Fruit fly (Drosophila melanogaster) whole organism, embryonic: Measurements from ENCODE around the gene nerfin-2.

Source experiments
- CG10267 ChIP-seq: fragments of 200-800 bp; sonication (Bioruptor generic); optimal IDR thresholded peaks from 2 replicates; lab custom pipeline; 2018; ENCODE audit warnings: missing biosample characterization, mild to moderate bottlenecking, missing genetic modification characterization, moderate library complexity
- CG10366 ChIP-seq: fragments of 200-800 bp; sonication (Bioruptor generic); IDR thresholded peaks from 2 replicates; pipeline ENCODE4 v1.3.6; 2022; ENCODE audit warnings: missing biosample characterization, missing genetic modification characterization
- CG11085 ChIP-seq: fragments of 200-800 bp; sonication (Bioruptor generic); IDR thresholded peaks from 2 replicates; pipeline ENCODE4 v1.3.6; 2022; ENCODE audit warnings: missing biosample characterization, missing genetic modification characterization
- CG12391 ChIP-seq: fragments of 200-800 bp; sonication (Bioruptor generic); optimal IDR thresholded peaks from 3 replicates; lab custom pipeline; 2018; ENCODE audit warnings: missing biosample characterization, mild to moderate bottlenecking, missing genetic modification characterization, moderate library complexity
- CG13123 ChIP-seq: fragments of 200-800 bp; sonication (Bioruptor generic); optimal IDR thresholded peaks from 2 replicates; lab custom pipeline; 2016; ENCODE audit warnings: missing biosample characterization, missing genetic modification characterization
- CG13287 ChIP-seq: fragments of 200-800 bp; sonication (Bioruptor generic); IDR thresholded peaks from 2 replicates; pipeline ENCODE4 v1.3.6; 2022; ENCODE audit warnings: missing biosample characterization, missing genetic modification characterization; ENCODE audit not compliant: partially characterized antibody
- CG13775 ChIP-seq: fragments of 200-800 bp; sonication (Bioruptor generic); optimal IDR thresholded peaks from 3 replicates; lab custom pipeline; 2017; ENCODE audit warnings: missing biosample characterization, mild to moderate bottlenecking, missing genetic modification characterization
- CG15073 ChIP-seq: fragments of 200-800 bp; sonication (Bioruptor generic); optimal IDR thresholded peaks from 2 replicates; lab custom pipeline; 2016; ENCODE audit warnings: missing biosample characterization, missing genetic modification characterization
- CG17612 ChIP-seq: fragments of 200-800 bp; sonication (Bioruptor generic); IDR thresholded peaks from 2 replicates; pipeline ENCODE4 v1.3.6; 2022; ENCODE audit warnings: missing biosample characterization, missing genetic modification characterization
- CG18262 ChIP-seq: fragments of 200-800 bp; optimal IDR thresholded peaks from 3 replicates; lab custom pipeline; 2019; ENCODE audit warnings: missing biosample characterization, mild to moderate bottlenecking, missing genetic modification characterization, moderate library complexity
- CG18619 ChIP-seq: fragments of 200-800 bp; sonication (Bioruptor generic); optimal IDR thresholded peaks from 3 replicates; lab custom pipeline; 2017; ENCODE audit warnings: missing biosample characterization, mild to moderate bottlenecking, missing genetic modification characterization
- CG18764 ChIP-seq: fragments of 200-800 bp; sonication (Bioruptor generic); optimal IDR thresholded peaks from 3 replicates; lab custom pipeline; 2016; ENCODE audit warnings: missing biosample characterization, missing genetic modification characterization
- CG32767 ChIP-seq: fragments of 200-800 bp; sonication (Bioruptor generic); IDR thresholded peaks from 2 replicates; pipeline ENCODE4 v1.3.6; 2022; ENCODE audit warnings: missing biosample characterization, missing genetic modification characterization
- CG33557 ChIP-seq: fragments of 200-800 bp; sonication (Bioruptor generic); optimal IDR thresholded peaks from 2 replicates; lab custom pipeline; 2019; ENCODE audit warnings: missing biosample characterization, mild to moderate bottlenecking, missing genetic modification characterization, moderate library complexity
- CG3838 ChIP-seq: fragments of 200-800 bp; sonication (Bioruptor generic); optimal IDR thresholded peaks from 3 replicates; lab custom pipeline; 2016; ENCODE audit warnings: missing biosample characterization, missing genetic modification characterization
- CG42726 ChIP-seq: fragments of 200-800 bp; sonication (Bioruptor generic); IDR thresholded peaks from 2 replicates; pipeline ENCODE4 v1.3.6; 2022; ENCODE audit warnings: missing biosample characterization, missing genetic modification characterization; ENCODE audit not compliant: partially characterized antibody
- CG4730 ChIP-seq: fragments of 200-800 bp; sonication (Bioruptor generic); IDR thresholded peaks from 2 replicates; pipeline ENCODE4 v1.3.6; 2022; ENCODE audit warnings: missing biosample characterization, missing genetic modification characterization
- CG5953 ChIP-seq: fragments of 200-800 bp; sonication (Bioruptor generic); IDR thresholded peaks from 2 replicates; pipeline ENCODE4 v1.3.6; 2022; ENCODE audit warnings: missing biosample characterization, missing genetic modification characterization
- CG6765 ChIP-seq: fragments of 200-800 bp; sonication (Bioruptor generic); optimal IDR thresholded peaks from 3 replicates; lab custom pipeline; 2017; ENCODE audit warnings: missing biosample characterization, mild to moderate bottlenecking, missing genetic modification characterization
- CG6813 ChIP-seq: fragments of 200-800 bp; sonication (Bioruptor generic); optimal IDR thresholded peaks from 2 replicates; lab custom pipeline; 2017; ENCODE audit warnings: missing biosample characterization, missing genetic modification characterization, mild to moderate bottlenecking, moderate library complexity, missing genetic modification reagents
- CG8765 ChIP-seq: fragments of 200-800 bp; sonication (Bioruptor generic); IDR thresholded peaks from 2 replicates; pipeline ENCODE4 v1.3.6; 2022; ENCODE audit warnings: missing biosample characterization, missing genetic modification characterization
- CTCF ChIP-seq: fragments of 200-800 bp; sonication (Bioruptor generic); optimal IDR thresholded peaks from 2 replicates; lab custom pipeline; 2017; ENCODE audit warnings: missing biosample characterization, mild to moderate bottlenecking, missing genetic modification characterization, moderate library complexity
- Doc2 ChIP-seq: fragments of 200-800 bp; sonication (Bioruptor generic); IDR thresholded peaks from 2 replicates; pipeline ENCODE4 v1.3.6; 2022; ENCODE audit warnings: missing biosample characterization, missing genetic modification characterization
- Ets97D ChIP-seq: fragments of 200-800 bp; sonication (Bioruptor generic); optimal IDR thresholded peaks from 3 replicates; lab custom pipeline; 2016; ENCODE audit warnings: missing biosample characterization, missing genetic modification characterization
- Sin3A ChIP-seq: fragments of >200 bp; optimal IDR thresholded peaks from 2 replicates; lab custom pipeline; 2018
- Six4 ChIP-seq: fragments of 200-800 bp; sonication (Bioruptor generic); optimal IDR thresholded peaks from 2 replicates; lab custom pipeline; 2016; ENCODE audit warnings: missing biosample characterization, missing genetic modification characterization
- Stat92E ChIP-seq, 3 experiments: fragments of >200 bp in 2 of 3; fragments of 200-800 bp in 1 of 3; sonication (Bioruptor generic) in 1 of 3; optimal IDR thresholded peaks; 2 replicates each; lab custom pipeline; 2017 to 2019; ENCODE audit warnings: missing biosample characterization in 3 of 3, missing genetic modification characterization in 3 of 3, mild to moderate bottlenecking in 1 of 3, moderate library complexity in 1 of 3
- ap ChIP-seq: fragments of 200-800 bp; sonication (Bioruptor generic); IDR thresholded peaks from 2 replicates; pipeline ENCODE4 v1.3.6; 2022; ENCODE audit warnings: missing biosample characterization, missing genetic modification characterization
- ara ChIP-seq: fragments of 200-800 bp; sonication (Bioruptor generic); IDR thresholded peaks from 2 replicates; pipeline ENCODE4 v1.3.6; 2022; ENCODE audit warnings: missing biosample characterization, missing genetic modification characterization
- cwo ChIP-seq: fragments of 200-800 bp; sonication (Bioruptor generic); optimal IDR thresholded peaks from 3 replicates; lab custom pipeline; 2017; ENCODE audit warnings: missing biosample characterization, missing genetic modification characterization, mild to moderate bottlenecking, moderate library complexity, missing genetic modification reagents
- dan ChIP-seq: fragments of 200-800 bp; sonication (Bioruptor generic); IDR thresholded peaks from 2 replicates; pipeline ENCODE4 v1.3.6; 2022; ENCODE audit warnings: missing biosample characterization, missing genetic modification characterization
- danr ChIP-seq: fragments of 200-800 bp; sonication (Bioruptor generic); IDR thresholded peaks from 2 replicates; pipeline ENCODE4 v1.3.6; 2022; ENCODE audit warnings: missing biosample characterization, missing genetic modification characterization
- dimm ChIP-seq: fragments of 200-800 bp; sonication (Bioruptor generic); IDR thresholded peaks from 2 replicates; pipeline ENCODE4 v1.3.6; 2022; ENCODE audit warnings: missing biosample characterization, missing genetic modification characterization
- dpn ChIP-seq, 2 experiments: fragments of 200-800 bp; sonication (Bioruptor generic); optimal IDR thresholded peaks; 3 replicates each; lab custom pipeline; 2016; ENCODE audit warnings: missing biosample characterization in 2 of 2, missing genetic modification characterization in 2 of 2
- esg ChIP-seq: fragments of 200-800 bp; sonication (Bioruptor generic); conservative IDR thresholded peaks from 2 replicates; pipeline ENCODE4 v1.3.6; 2022; ENCODE audit warnings: missing biosample characterization, missing genetic modification characterization
- ftz-f1 ChIP-seq: fragments of 200-800 bp; sonication (Bioruptor generic); optimal IDR thresholded peaks from 2 replicates; lab custom pipeline; 2016; ENCODE audit warnings: missing biosample characterization, missing genetic modification characterization
- gro ChIP-seq: fragments of 200-800 bp; sonication (Bioruptor generic); optimal IDR thresholded peaks from 2 replicates; lab custom pipeline; 2016; ENCODE audit warnings: missing biosample characterization, missing genetic modification characterization
- hkb ChIP-seq, 2 experiments: fragments of 200-800 bp in 1 of 2; fragments of >200 bp in 1 of 2; sonication (Bioruptor generic) in 1 of 2; IDR thresholded peaks in 1 of 2; optimal IDR thresholded peaks in 1 of 2; 2 replicates each; pipeline versions ENCODE4 v1.3.6 to Lab custom; 2017 to 2022; ENCODE audit warnings: missing biosample characterization in 1 of 2, missing genetic modification characterization in 1 of 2
- ken ChIP-seq: fragments of 200-800 bp; sonication (Bioruptor generic); IDR thresholded peaks from 3 replicates; pipeline ENCODE4 v1.3.6; 2022; ENCODE audit warnings: missing biosample characterization, missing genetic modification characterization
- knrl ChIP-seq: fragments of 200-800 bp; sonication (Bioruptor generic); IDR thresholded peaks from 3 replicates; pipeline ENCODE4 v1.3.6; 2022; ENCODE audit warnings: missing biosample characterization, missing genetic modification characterization; ENCODE audit not compliant: partially characterized antibody
- lilli ChIP-seq: fragments of 200-800 bp; sonication (Bioruptor generic); optimal IDR thresholded peaks from 3 replicates; lab custom pipeline; 2016; ENCODE audit warnings: missing biosample characterization, missing genetic modification characterization
- lola ChIP-seq, 3 experiments: fragments of >200 bp in 2 of 3; fragments of 200-800 bp in 1 of 3; sonication (Bioruptor generic) in 1 of 3; optimal IDR thresholded peaks; 2 replicates each; lab custom pipeline; 2017 to 2019; ENCODE audit warnings: missing biosample characterization in 3 of 3, missing genetic modification characterization in 3 of 3, mild to moderate bottlenecking in 1 of 3, moderate library complexity in 1 of 3
- nau ChIP-seq: fragments of 200-800 bp; sonication (Bioruptor generic); optimal IDR thresholded peaks from 3 replicates; lab custom pipeline; 2017; ENCODE audit warnings: missing biosample characterization, mild to moderate bottlenecking, missing genetic modification characterization, missing genetic modification reagents
- pan ChIP-seq, 4 experiments: fragments of >200 bp in 3 of 4; fragments of 200-800 bp in 1 of 4; sonication (Bioruptor generic) in 1 of 4; optimal IDR thresholded peaks in 3 of 4; IDR thresholded peaks in 1 of 4; 2 replicates each; pipeline versions ENCODE4 v1.3.6 to Lab custom; 2017 to 2022; ENCODE audit warnings: missing biosample characterization in 2 of 4, missing genetic modification characterization in 2 of 4, mixed read lengths in 1 of 4
- prd ChIP-seq, 3 experiments: fragments of >200 bp in 2 of 3; fragments of 200-800 bp in 1 of 3; sonication (Bioruptor generic) in 1 of 3; optimal IDR thresholded peaks in 2 of 3; IDR thresholded peaks in 1 of 3; 2 replicates in 2 of 3; 3 replicates in 1 of 3; pipeline versions ENCODE4 v1.3.6 to Lab custom; 2017 to 2022; ENCODE audit warnings: missing biosample characterization in 1 of 3, missing genetic modification characterization in 1 of 3
- ssp ChIP-seq: fragments of 200-800 bp; sonication (Bioruptor generic); IDR thresholded peaks from 2 replicates; pipeline ENCODE4 v1.3.6; 2022; ENCODE audit warnings: missing biosample characterization, missing genetic modification characterization
- stwl ChIP-seq: fragments of 200-800 bp; sonication (Bioruptor generic); optimal IDR thresholded peaks from 3 replicates; lab custom pipeline; 2018; ENCODE audit warnings: missing biosample characterization, mild to moderate bottlenecking, missing genetic modification characterization, moderate library complexity
- tgo ChIP-seq: fragments of 200-800 bp; sonication (Bioruptor generic); IDR thresholded peaks from 3 replicates; pipeline ENCODE4 v1.3.6; 2022; ENCODE audit warnings: missing biosample characterization, missing genetic modification characterization
- trem ChIP-seq: fragments of 200-800 bp; optimal IDR thresholded peaks from 3 replicates; lab custom pipeline; 2019; ENCODE audit warnings: missing biosample characterization, mild to moderate bottlenecking, missing genetic modification characterization, moderate library complexity

The nerfin-2 gene

DNA sequence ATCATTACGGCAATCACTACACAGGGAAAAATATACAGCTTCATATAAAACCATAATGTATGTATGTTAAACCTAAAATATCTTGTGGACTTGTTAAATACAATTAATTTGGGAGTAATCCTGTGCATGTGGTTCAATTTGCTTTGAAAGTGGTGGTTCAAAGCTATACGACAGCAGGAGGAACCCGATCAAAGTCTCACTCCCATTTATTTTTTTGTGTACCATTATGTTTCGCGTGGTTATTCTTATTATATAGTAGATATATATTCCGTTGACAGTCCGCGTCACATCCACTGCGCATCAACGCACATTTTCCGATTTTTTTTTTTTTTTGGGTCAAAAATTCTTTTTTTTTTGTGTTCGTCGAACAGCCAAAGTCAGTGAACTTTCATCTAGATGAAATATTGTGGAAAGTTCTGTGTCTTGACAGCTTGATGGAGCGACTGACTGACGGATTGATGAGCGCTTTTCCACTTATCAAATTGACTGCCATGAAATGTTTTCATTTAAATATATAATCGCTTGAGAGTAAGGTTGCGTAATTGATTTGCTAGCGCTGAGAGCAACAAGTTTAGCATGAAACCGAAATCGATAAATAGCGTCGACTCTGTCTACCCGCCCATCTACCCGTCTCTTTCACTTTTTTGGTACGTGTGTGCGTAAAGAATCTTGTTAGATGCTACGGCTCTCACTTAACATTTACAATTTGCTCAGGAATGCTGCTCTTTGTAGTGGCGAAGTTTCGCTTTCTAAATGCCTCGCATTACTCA lies 37.8 kb upstream of the nerfin-2 start (continued):
- TF ChIP-seq pan (optimal IDR thresholded peaks at IDR 0.05; lab: Kevin White, UChicago) (no peak), pan (GFP tag; optimal IDR thresholded peaks at IDR 0.05 in 1 of 2, IDR thresholded peaks at IDR 0.05 in 1 of 2) (no peak), Six4 (GFP tag; lab: Kevin White, UChicago) (no peak), tgo (GFP tag; lab: Robert Waterston, UW) (no peak), CG10267 (no peak), CG15073 (no peak), CG12391 (tag; lab: Kevin White, UChicago) (peak; percentile 19), hkb (optimal IDR thresholded peaks at IDR 0.05; lab: Kevin White, UChicago) (no peak), hkb (GFP tag; IDR thresholded peaks at IDR 0.05; lab: Robert Waterston, UW) (no peak), CG42726 (GFP tag; lab: Robert Waterston, UW) (no peak), CG18764 (GFP tag; lab: Kevin White, UChicago) (no peak), CG4730 (GFP tag; lab: Robert Waterston, UW) (no peak), CG6765 (GFP tag; lab: Kevin White, UChicago) (no peak), dimm (no peak), knrl (GFP tag; lab: Robert Waterston, UW) (no peak), CG6813 (GFP tag; lab: Kevin White, UChicago) (no peak), CG3838 (GFP tag; lab: Kevin White, UChicago) (no peak), ftz-f1 (GFP tag; lab: Kevin White, UChicago) (no peak), CTCF (GFP tag; lab: Kevin White, UChicago) (no peak), gro (no peak), ap (GFP tag; lab: Robert Waterston, UW) (no peak), nau (GFP tag; lab: Kevin White, UChicago) (no peak), CG13287 (GFP tag; lab: Robert Waterston, UW) (no peak), CG13123 (GFP tag; lab: Kevin White, UChicago) (no peak), Doc2 (GFP tag; lab: Robert Waterston, UW) (no peak), ssp (GFP tag; lab: Robert Waterston, UW) (no peak), CG13775 (GFP tag; lab: Kevin White, UChicago) (no peak), dpn (GFP tag; optimal IDR thresholded peaks at IDR 0.05; lab: Kevin White, UChicago) (no peak), cwo (GFP tag; lab: Kevin White, UChicago) (no peak), lilli (GFP tag; lab: Kevin White, UChicago) (no peak), Sin3A (lab: Kevin White, UChicago) (no peak), stwl (tag; lab: Kevin White, UChicago) (no peak), Stat92E (GFP tag; optimal IDR thresholded peaks at IDR 0.05; lab: Kevin White, UChicago) (no peak), ken (GFP tag; lab: Robert Waterston, UW) (no peak), dan (no peak), CG32767 (GFP tag; lab: Robert Waterston, UW) (no peak), prd (optimal IDR thresholded peaks at IDR 0.05; lab: Kevin White, UChicago) (no peak), prd (GFP tag; IDR thresholded peaks at IDR 0.05; lab: Robert Waterston, UW) (peak; percentile 25; the same call in 1 of the 3 replicates), CG17612 (GFP tag; lab: Robert Waterston, UW) (no peak), CG5953 (GFP tag; lab: Robert Waterston, UW) (no peak), CG33557 (GFP tag; lab: Kevin White, UChicago) (no peak), esg (GFP tag; lab: Robert Waterston, UW) (no peak), CG18619 (peak; percentile 2), CG11085 (GFP tag; lab: Robert Waterston, UW) (no peak), lola (GFP tag; optimal IDR thresholded peaks at IDR 0.05; lab: Kevin White, UChicago) (no peak), CG10366 (GFP tag; lab: Robert Waterston, UW) (no peak), ara (GFP tag; lab: Robert Waterston, UW) (no peak), Ets97D (no peak), CG18262 (tag; lab: Kevin White, UChicago) (peak; percentile 31), CG8765 (no peak), danr (no peak), trem (no peak)
